Fruit fly (Drosophila melanogaster) whole organism, embryonic: ENCODE data around the gene mask.

Source experiments
- Asciz ChIP-seq: fragments of 200-800 bp; sonication (Bioruptor generic); optimal IDR thresholded peaks from 2 replicates; lab custom pipeline; 2017; ENCODE audit warnings: missing biosample characterization, mild to moderate bottlenecking, missing genetic modification characterization, missing genetic modification reagents
- CG1024 ChIP-seq: fragments of 200-800 bp; sonication (Bioruptor generic); IDR thresholded peaks from 2 replicates; pipeline ENCODE4 v1.3.6; 2022; ENCODE audit warnings: missing biosample characterization, missing genetic modification characterization
- CG12219 ChIP-seq: fragments of 200-800 bp; sonication (Bioruptor generic); optimal IDR thresholded peaks from 3 replicates; lab custom pipeline; 2018; ENCODE audit warnings: missing biosample characterization, mild to moderate bottlenecking, missing genetic modification characterization
- CG12659 ChIP-seq: fragments of 200-800 bp; sonication (Bioruptor generic); optimal IDR thresholded peaks from 3 replicates; lab custom pipeline; 2017; ENCODE audit warnings: mild to moderate bottlenecking, missing biosample characterization, missing genetic modification reagents, missing genetic modification characterization
- CG13296 ChIP-seq: fragments of 200-800 bp; sonication (Bioruptor generic); optimal IDR thresholded peaks from 3 replicates; lab custom pipeline; 2018; ENCODE audit warnings: missing biosample characterization, mild to moderate bottlenecking, missing genetic modification characterization
- CG14050 ChIP-seq: fragments of 200-800 bp; sonication (Bioruptor generic); IDR thresholded peaks from 3 replicates; pipeline ENCODE4 v1.3.6; 2022; ENCODE audit warnings: missing biosample characterization, missing genetic modification characterization
- CG14667 ChIP-seq: fragments of 200-800 bp; sonication (Bioruptor generic); IDR thresholded peaks from 2 replicates; pipeline ENCODE4 v1.3.6; 2022; ENCODE audit warnings: missing biosample characterization, missing genetic modification characterization
- CG14710 ChIP-seq: fragments of 200-800 bp; sonication (Bioruptor generic); optimal IDR thresholded peaks from 3 replicates; lab custom pipeline; 2019; ENCODE audit warnings: missing biosample characterization, mild to moderate bottlenecking, missing genetic modification characterization, moderate library complexity
- CG14965 ChIP-seq: fragments of 200-800 bp; sonication (Bioruptor generic); optimal IDR thresholded peaks from 2 replicates; lab custom pipeline; 2016; ENCODE audit warnings: missing biosample characterization, missing genetic modification characterization, borderline replicate concordance
- CG15514 ChIP-seq: fragments of 200-800 bp; sonication (Bioruptor generic); optimal IDR thresholded peaks from 3 replicates; lab custom pipeline; 2017; ENCODE audit warnings: missing biosample characterization, missing genetic modification characterization, mild to moderate bottlenecking, moderate library complexity, missing genetic modification reagents
- CG18476 ChIP-seq: fragments of 200-800 bp; sonication (Bioruptor generic); optimal IDR thresholded peaks from 2 replicates; lab custom pipeline; 2016; ENCODE audit warnings: missing biosample characterization, mild to moderate bottlenecking, missing genetic modification characterization
- CG32767 ChIP-seq: fragments of 200-800 bp; sonication (Bioruptor generic); IDR thresholded peaks from 2 replicates; pipeline ENCODE4 v1.3.6; 2022; ENCODE audit warnings: missing biosample characterization, missing genetic modification characterization
- CG32772 ChIP-seq: fragments of 200-800 bp; sonication (Bioruptor generic); IDR thresholded peaks from 2 replicates; pipeline ENCODE4 v1.3.6; 2022; ENCODE audit warnings: missing biosample characterization, missing genetic modification characterization
- CG42726 ChIP-seq: fragments of 200-800 bp; sonication (Bioruptor generic); IDR thresholded peaks from 2 replicates; pipeline ENCODE4 v1.3.6; 2022; ENCODE audit warnings: missing biosample characterization, missing genetic modification characterization; ENCODE audit not compliant: partially characterized antibody
- CG6654 ChIP-seq: fragments of 200-800 bp; sonication (Bioruptor generic); optimal IDR thresholded peaks from 2 replicates; lab custom pipeline; 2017; ENCODE audit warnings: missing biosample characterization, mild to moderate bottlenecking, missing genetic modification characterization
- CG6683 ChIP-seq: fragments of 200-800 bp; sonication (Bioruptor generic); optimal IDR thresholded peaks from 2 replicates; lab custom pipeline; 2017; ENCODE audit warnings: missing biosample characterization, mild to moderate bottlenecking, missing genetic modification characterization, missing genetic modification reagents
- CG7271 ChIP-seq: fragments of 200-800 bp; sonication (Bioruptor generic); optimal IDR thresholded peaks from 2 replicates; lab custom pipeline; 2018; ENCODE audit warnings: missing biosample characterization, mild to moderate bottlenecking, missing genetic modification characterization, moderate library complexity
- CG7372 ChIP-seq: fragments of 200-800 bp; sonication (Bioruptor generic); IDR thresholded peaks from 2 replicates; pipeline ENCODE4 v1.3.6; 2022; ENCODE audit warnings: missing biosample characterization, missing genetic modification characterization
- CG9797 ChIP-seq: fragments of 200-800 bp; sonication (Bioruptor generic); optimal IDR thresholded peaks from 3 replicates; lab custom pipeline; 2018; ENCODE audit warnings: missing biosample characterization, mild to moderate bottlenecking, missing genetic modification characterization
- D19A ChIP-seq: fragments of 200-800 bp; optimal IDR thresholded peaks from 3 replicates; lab custom pipeline; 2019; ENCODE audit warnings: missing biosample characterization, mild to moderate bottlenecking, missing genetic modification characterization, moderate library complexity
- Doc3 ChIP-seq: fragments of 200-800 bp; sonication (Bioruptor generic); IDR thresholded peaks from 3 replicates; pipeline ENCODE4 v1.3.6; 2022; ENCODE audit warnings: missing biosample characterization, missing genetic modification characterization; ENCODE audit not compliant: partially characterized antibody
- Ets65A ChIP-seq: fragments of 200-800 bp; sonication (Bioruptor generic); peaks from one replicate; lab custom pipeline; 2016; ENCODE audit warnings: missing biosample characterization, missing genetic modification characterization
- Ets97D ChIP-seq: fragments of 200-800 bp; sonication (Bioruptor generic); optimal IDR thresholded peaks from 3 replicates; lab custom pipeline; 2016; ENCODE audit warnings: missing biosample characterization, missing genetic modification characterization
- H15 ChIP-seq: fragments of 200-800 bp; sonication (Bioruptor generic); IDR thresholded peaks from 3 replicates; pipeline ENCODE4 v1.3.6; 2022; ENCODE audit warnings: missing biosample characterization, missing genetic modification characterization
- NK7.1 ChIP-seq: fragments of 200-800 bp; sonication (Bioruptor generic); optimal IDR thresholded peaks from 3 replicates; lab custom pipeline; 2016; ENCODE audit warnings: missing biosample characterization, missing genetic modification characterization
- Rfx ChIP-seq: fragments of 200-800 bp; sonication (Bioruptor generic); IDR thresholded peaks from 2 replicates; pipeline ENCODE4 v1.3.6; 2022; ENCODE audit warnings: missing biosample characterization, missing genetic modification characterization
- Trl ChIP-seq, 3 experiments: fragments of >200 bp in 2 of 3; fragments of 200-800 bp in 1 of 3; sonication (Bioruptor generic) in 1 of 3; optimal IDR thresholded peaks; 2 replicates in 1 of 3; 3 replicates in 2 of 3; lab custom pipeline; 2016 to 2017; ENCODE audit warnings: missing biosample characterization in 1 of 3, missing genetic modification characterization in 1 of 3
- ap ChIP-seq: fragments of 200-800 bp; sonication (Bioruptor generic); IDR thresholded peaks from 2 replicates; pipeline ENCODE4 v1.3.6; 2022; ENCODE audit warnings: missing biosample characterization, missing genetic modification characterization
- bbx ChIP-seq: fragments of 200-800 bp; sonication (Bioruptor generic); IDR thresholded peaks from 2 replicates; pipeline ENCODE4 v1.3.6; 2022; ENCODE audit warnings: missing biosample characterization, missing genetic modification characterization; ENCODE audit not compliant: partially characterized antibody
- cato ChIP-seq: fragments of 200-800 bp; sonication (Bioruptor generic); optimal IDR thresholded peaks from 2 replicates; lab custom pipeline; 2016; ENCODE audit warnings: missing biosample characterization, missing genetic modification characterization, borderline replicate concordance
- crc ChIP-seq: fragments of 200-800 bp; sonication (Bioruptor generic); optimal IDR thresholded peaks from 2 replicates; lab custom pipeline; 2016; ENCODE audit warnings: missing biosample characterization, missing genetic modification characterization
- hth ChIP-seq: fragments of >200 bp; optimal IDR thresholded peaks from 2 replicates; lab custom pipeline; 2017; ENCODE audit warnings: inconsistent platforms
- kni ChIP-seq: fragments of 200-800 bp; sonication (Bioruptor generic); optimal IDR thresholded peaks from 3 replicates; lab custom pipeline; 2017; ENCODE audit warnings: mild to moderate bottlenecking, missing biosample characterization, missing genetic modification reagents, missing genetic modification characterization
- knrl ChIP-seq: fragments of 200-800 bp; sonication (Bioruptor generic); IDR thresholded peaks from 3 replicates; pipeline ENCODE4 v1.3.6; 2022; ENCODE audit warnings: missing biosample characterization, missing genetic modification characterization; ENCODE audit not compliant: partially characterized antibody
- nau ChIP-seq: fragments of 200-800 bp; sonication (Bioruptor generic); optimal IDR thresholded peaks from 3 replicates; lab custom pipeline; 2017; ENCODE audit warnings: missing biosample characterization, mild to moderate bottlenecking, missing genetic modification characterization, missing genetic modification reagents
- nerfin-2 ChIP-seq: fragments of 200-800 bp; sonication (Bioruptor generic); IDR thresholded peaks from 2 replicates; pipeline ENCODE4 v1.3.6; 2022; ENCODE audit warnings: missing biosample characterization, missing genetic modification characterization; ENCODE audit not compliant: partially characterized antibody
- nmo ChIP-seq: fragments of 200-800 bp; sonication (Bioruptor generic); optimal IDR thresholded peaks from 2 replicates; lab custom pipeline; 2018; ENCODE audit warnings: missing biosample characterization, mild to moderate bottlenecking, missing genetic modification characterization, moderate library complexity
- pb ChIP-seq: fragments of 200-800 bp; sonication (Bioruptor generic); optimal IDR thresholded peaks from 3 replicates; lab custom pipeline; 2016; ENCODE audit warnings: missing biosample characterization, missing genetic modification characterization
- pfk ChIP-seq: fragments of 200-800 bp; sonication (Bioruptor generic); optimal IDR thresholded peaks from 2 replicates; lab custom pipeline; 2018; ENCODE audit warnings: missing biosample characterization, mild to moderate bottlenecking, missing genetic modification characterization, moderate library complexity
- psq ChIP-seq: fragments of 200-800 bp; sonication (Bioruptor generic); optimal IDR thresholded peaks from 2 replicates; lab custom pipeline; 2017; ENCODE audit warnings: missing biosample characterization, missing genetic modification characterization
- row ChIP-seq: fragments of 200-800 bp; sonication (Bioruptor generic); IDR thresholded peaks from 3 replicates; pipeline ENCODE4 v1.3.6; 2022; ENCODE audit warnings: missing biosample characterization, missing genetic modification characterization
- sens ChIP-seq: fragments of 200-800 bp; sonication (Bioruptor generic); peaks from one replicate; lab custom pipeline; 2016; ENCODE audit warnings: missing biosample characterization, missing genetic modification characterization
- slou ChIP-seq: fragments of 200-800 bp; sonication (Bioruptor generic); optimal IDR thresholded peaks from 3 replicates; lab custom pipeline; 2016; ENCODE audit warnings: missing biosample characterization, missing genetic modification characterization
- stwl ChIP-seq: fragments of 200-800 bp; sonication (Bioruptor generic); optimal IDR thresholded peaks from 3 replicates; lab custom pipeline; 2018; ENCODE audit warnings: missing biosample characterization, mild to moderate bottlenecking, missing genetic modification characterization, moderate library complexity
- wdn ChIP-seq: fragments of 200-800 bp; sonication (Bioruptor generic); IDR thresholded peaks from 2 replicates; pipeline ENCODE4 v1.3.6; 2022; ENCODE audit warnings: missing biosample characterization, missing genetic modification characterization
- wek ChIP-seq: fragments of 200-800 bp; sonication (Bioruptor generic); optimal IDR thresholded peaks from 3 replicates; lab custom pipeline; 2018; ENCODE audit warnings: missing biosample characterization, mild to moderate bottlenecking, missing genetic modification characterization, moderate library complexity
- zen2 ChIP-seq: fragments of 200-800 bp; sonication (Bioruptor generic); IDR thresholded peaks from 3 replicates; pipeline ENCODE4 v1.3.6; 2022; ENCODE audit warnings: missing biosample characterization, missing genetic modification characterization; ENCODE audit not compliant: partially characterized antibody

Gene mask

dm6 chr3R:24279291-24279690, 48.9 kb downstream of the mask start, which contains the start of gene shps (continued):
- TF ChIP-seq nerfin-2 (GFP tag; lab: Robert Waterston, UW) (peak; percentile 96), CG12659 (GFP tag; lab: Kevin White, UChicago) (no peak), CG6654 (peak; percentile 100), Doc3 (GFP tag; lab: Robert Waterston, UW) (peak; percentile 36; the same call in 1 of the 3 replicates), CG32767 (GFP tag; lab: Robert Waterston, UW) (no peak), kni (GFP tag; lab: Kevin White, UChicago) (no peak), cato (GFP tag; lab: Kevin White, UChicago) (no peak), CG12219 (GFP tag; lab: Kevin White, UChicago) (no peak), CG7372 (GFP tag; lab: Robert Waterston, UW) (no peak), CG14965 (GFP tag; lab: Kevin White, UChicago) (no peak), Ets65A (GFP tag; lab: Kevin White, UChicago) (no peak), CG13296 (GFP tag; lab: Kevin White, UChicago) (no peak), CG32772 (GFP tag; lab: Robert Waterston, UW) (no peak), pb (GFP tag; lab: Kevin White, UChicago) (no peak), CG14710 (tag; lab: Kevin White, UChicago) (no peak), nmo (GFP tag; lab: Kevin White, UChicago) (no peak), CG14667 (GFP tag; lab: Robert Waterston, UW) (no peak), NK7.1 (GFP tag; lab: Kevin White, UChicago) (no peak), hth (lab: Kevin White, UChicago) (no peak), crc (GFP tag; lab: Kevin White, UChicago) (no peak), bbx (GFP tag; lab: Robert Waterston, UW) (peak; percentile 88), H15 (GFP tag; lab: Robert Waterston, UW) (no peak), Trl (optimal IDR thresholded peaks at IDR 0.05; lab: Kevin White, UChicago) (no peak), Trl (GFP tag; optimal IDR thresholded peaks at IDR 0.05; lab: Kevin White, UChicago) (no peak), CG7271 (no peak), Ets97D (GFP tag; lab: Kevin White, UChicago) (no peak), pfk (GFP tag; lab: Kevin White, UChicago) (no peak), CG6683 (no peak), wdn (GFP tag; lab: Robert Waterston, UW) (no peak), psq (no peak), stwl (tag; lab: Kevin White, UChicago) (peak; percentile 4), CG1024 (GFP tag; lab: Robert Waterston, UW) (no peak), CG9797 (GFP tag; lab: Kevin White, UChicago) (no peak), CG15514 (no peak), Rfx (GFP tag; lab: Robert Waterston, UW) (no peak), ap (no peak), nau (GFP tag; lab: Kevin White, UChicago) (no peak), zen2 (peak; percentile 30; the same call in 1 of the 3 replicates), D19A (tag; lab: Kevin White, UChicago) (no peak), wek (GFP tag; lab: Kevin White, UChicago) (no peak), row (GFP tag; lab: Robert Waterston, UW) (no peak), Asciz (GFP tag; lab: Kevin White, UChicago) (no peak), CG14050 (no peak), knrl (GFP tag; lab: Robert Waterston, UW) (peak; percentile 72; the same call in 2 of the 3 replicates), CG18476 (GFP tag; lab: Kevin White, UChicago) (no peak), slou (no peak), sens (GFP tag; lab: Kevin White, UChicago) (peak; percentile 48), CG42726 (GFP tag; lab: Robert Waterston, UW) (peak; percentile 68)
